Fruit fly (Drosophila melanogaster): ENCODE measurements around the gene Amt.

The Amt gene

dm6 chr3R:15290642-15291118, 41.7 kb upstream of the Amt start, which contains the start of gene CG45218 (continued):
- TF ChIP-seq nmo (GFP tag; optimal IDR thresholded peaks at IDR 0.05) (no peak), insv (GFP tag; optimal IDR thresholded peaks at IDR 0.05) (peak in 1 of 2 experiments; percentile 24), pzg (GFP tag; optimal IDR thresholded peaks at IDR 0.05) (peak; percentile 2), Nf-YC (tag; optimal IDR thresholded peaks at IDR 0.05) (peak; percentile 65), MTF-1 (GFP tag; optimal IDR thresholded peaks at IDR 0.05; ENCODE audit: borderline replicate concordance) (peak; percentile 44), pfk (GFP tag; optimal IDR thresholded peaks at IDR 0.05) (peak; percentile 13), jumu (GFP tag; optimal IDR thresholded peaks at IDR 0.05) (peak; percentile 0), ewg (GFP tag; optimal IDR thresholded peaks at IDR 0.05) (peak; percentile 28), jing (GFP tag; optimal IDR thresholded peaks at IDR 0.05) (no peak), CG15479 (GFP tag; optimal IDR thresholded peaks at IDR 0.05) (peak; percentile 44), CG3163 (GFP tag; optimal IDR thresholded peaks at IDR 0.05) (peak; percentile 64), CG9437 (GFP tag; optimal IDR thresholded peaks at IDR 0.05) (peak; percentile 72), kah (GFP tag; optimal IDR thresholded peaks at IDR 0.05) (no peak), chinmo (GFP tag; IDR thresholded peaks at IDR 0.05; ENCODE audit: partially characterized antibody) (no peak), MESR4 (GFP tag; optimal IDR thresholded peaks at IDR 0.05) (peak; percentile 25), oc (tag; optimal IDR thresholded peaks at IDR 0.05) (peak; percentile 40), CG8478 (optimal IDR thresholded peaks at IDR 0.05) (peak; percentile 64), nom (GFP tag; optimal IDR thresholded peaks at IDR 0.05) (no peak), CG6254 (GFP tag; optimal IDR thresholded peaks at IDR 0.05) (peak; percentile 14), mirr (GFP tag; optimal IDR thresholded peaks at IDR 0.05) (peak; percentile 62), knrl (GFP tag; IDR thresholded peaks at IDR 0.05; ENCODE audit: partially characterized antibody) (no peak), CG10543 (GFP tag; optimal IDR thresholded peaks at IDR 0.05) (peak; percentile 39), gem (tag; optimal IDR thresholded peaks at IDR 0.05) (no peak), sim (GFP tag; IDR thresholded peaks at IDR 0.05) (no peak), az2 (GFP tag; optimal IDR thresholded peaks at IDR 0.05) (no peak), CG8290 (GFP tag; optimal IDR thresholded peaks at IDR 0.05) (no peak), CG8290 (tag; optimal IDR thresholded peaks at IDR 0.05) (peak in 1 of 2 experiments; percentile 35), sug (tag; optimal IDR thresholded peaks at IDR 0.05) (peak; percentile 4), CG13894 (tag; optimal IDR thresholded peaks at IDR 0.05) (peak; percentile 32), CG34224 (GFP tag; IDR thresholded peaks at IDR 0.05; ENCODE audit: partially characterized antibody) (no peak), HLHmδ (GFP tag; optimal IDR thresholded peaks at IDR 0.05) (peak; percentile 53), abd-A (tag; optimal IDR thresholded peaks at IDR 0.05) (peak; percentile 90), gcm2 (GFP tag; optimal IDR thresholded peaks at IDR 0.05) (peak; percentile 12), gro (GFP tag; optimal IDR thresholded peaks at IDR 0.05) (peak; percentile 14), Jarid2 (GFP tag; optimal IDR thresholded peaks at IDR 0.05) (peak; percentile 54), zfh1 (GFP tag; IDR thresholded peaks at IDR 0.05) (no peak)

- TF ChIP-seq nom (GFP tag; optimal IDR thresholded peaks at IDR 0.05) (peak; percentile 12), cwo (GFP tag; optimal IDR thresholded peaks at IDR 0.05) (peak; percentile 25), CG10462 (GFP tag; optimal IDR thresholded peaks at IDR 0.05) (no peak), eve (GFP tag; optimal IDR thresholded peaks at IDR 0.05) (peak in 1 of 2 experiments; percentile 9), scrt (GFP tag; optimal IDR thresholded peaks at IDR 0.05) (peak; percentile 61), Hey (tag; optimal IDR thresholded peaks at IDR 0.05) (no peak), CG6765 (GFP tag; optimal IDR thresholded peaks at IDR 0.05) (peak; percentile 31), ham (GFP tag; IDR thresholded peaks at IDR 0.05) (no peak), Pdp1 (GFP tag; optimal IDR thresholded peaks at IDR 0.05) (peak in 1 of 2 experiments; percentile 75), lilli (GFP tag; optimal IDR thresholded peaks at IDR 0.05) (peak; percentile 18), CG12769 (tag; optimal IDR thresholded peaks at IDR 0.05) (peak; percentile 18), salm (tag; optimal IDR thresholded peaks at IDR 0.05) (no peak), sens (GFP tag) (peak; percentile 74), Fer3 (tag; optimal IDR thresholded peaks at IDR 0.05) (no peak), Aef1 (GFP tag; IDR thresholded peaks at IDR 0.05) (no peak)
These were observed 41.1 kb upstream of the Amt start for dm6 chr3R:15289828-15290641.

Measured in whole organism, embryonic.